Worm (Caenorhabditis elegans): Measurements from ENCODE around the gene F58H7.1.

The F58H7.1 gene

ce11 chrIV:957820-958219 is 22.2 kb upstream of the F58H7.1 start (continued):
- no peak for TF ChIP-seq mab-9 (GFP tag; IDR thresholded peaks at IDR 0.05)
- TF ChIP-seq nhr-84 (tag; optimal IDR thresholded peaks at IDR 0.05), result no peak
- TF ChIP-seq unc-30 (tag; optimal IDR thresholded peaks at IDR 0.05), result no peak
- TF ChIP-seq Y116A8C.19 (tag; optimal IDR thresholded peaks at IDR 0.05; ENCODE audit: borderline replicate concordance), result no peak
- TF ChIP-seq ceh-82 (tag; optimal IDR thresholded peaks at IDR 0.05), result peak in 2 of 3 experiments; percentile 3 to 22
- TF ChIP-seq unc-130 (tag; optimal IDR thresholded peaks at IDR 0.05), result peak; percentile 69
- no peak for TF ChIP-seq ets-5 (GFP tag; IDR thresholded peaks at IDR 0.05)
- TF ChIP-seq snpc-4 (tag; optimal IDR thresholded peaks at IDR 0.05), result peak; percentile 27
- TF ChIP-seq nhr-19 (GFP tag; conservative IDR thresholded peaks at IDR 0.05), result peak; percentile 79
- no peak for TF ChIP-seq mef-2 (tag; optimal IDR thresholded peaks at IDR 0.05)
- no peak for TF ChIP-seq nhr-12 (tag; optimal IDR thresholded peaks at IDR 0.05)
- TF ChIP-seq pax-3 (tag; optimal IDR thresholded peaks at IDR 0.05), result no peak
- peak; percentile 80 for TF ChIP-seq rnt-1 (tag; optimal IDR thresholded peaks at IDR 0.05)
- TF ChIP-seq ceh-63 (GFP tag; optimal IDR thresholded peaks at IDR 0.05), result no peak
- peak; percentile 73 for TF ChIP-seq blmp-1 (tag; optimal IDR thresholded peaks at IDR 0.05)
- TF ChIP-seq snu-23 (GFP tag; optimal IDR thresholded peaks at IDR 0.05), result peak; percentile 89
- TF ChIP-seq lsy-2 (tag; optimal IDR thresholded peaks at IDR 0.05), result peak; percentile 69 to 71
- no peak for TF ChIP-seq alr-1 (tag; optimal IDR thresholded peaks at IDR 0.05; ENCODE audit: borderline replicate concordance)
- TF ChIP-seq elt-2 (tag; optimal IDR thresholded peaks at IDR 0.05), result peak; percentile 46
- peak; percentile 64 to 65 for TF ChIP-seq efl-1 (optimal IDR thresholded peaks at IDR 0.05)
- TF ChIP-seq efl-1 (GFP tag; optimal IDR thresholded peaks at IDR 0.05 in 1 of 2), result peak; percentile 46 to 96
- TF ChIP-seq lir-3 (tag; optimal IDR thresholded peaks at IDR 0.05; ENCODE audit: poor library complexity), result no peak
- TF ChIP-seq nhr-47 (tag; optimal IDR thresholded peaks at IDR 0.05), result peak; percentile 68
- peak in 1 of 2 experiments; percentile 67 for TF ChIP-seq mdl-1 (tag; optimal IDR thresholded peaks at IDR 0.05)
- TF ChIP-seq nhr-76 (tag; optimal IDR thresholded peaks at IDR 0.05), result no peak
- TF ChIP-seq nhr-77 (tag; optimal IDR thresholded peaks at IDR 0.05), result peak; percentile 26
- TF ChIP-seq C16A3.4 (tag; optimal IDR thresholded peaks at IDR 0.05), result peak; percentile 39
- TF ChIP-seq lin-15B (tag; optimal IDR thresholded peaks at IDR 0.05), result no peak
- peak; percentile 85 for TF ChIP-seq dsc-1 (tag; optimal IDR thresholded peaks at IDR 0.05)
- peak; percentile 36 for TF ChIP-seq nhr-11 (tag; optimal IDR thresholded peaks at IDR 0.05)
- TF ChIP-seq efl-3 (GFP tag; optimal IDR thresholded peaks at IDR 0.05), result peak; percentile 27
- peak; percentile 41 to 59 (median 55) for TF ChIP-seq dpl-1 (GFP tag; optimal IDR thresholded peaks at IDR 0.05)
- TF ChIP-seq nhr-85 (tag), result peak; percentile 96
- TF ChIP-seq fkh-10 (GFP tag; optimal IDR thresholded peaks at IDR 0.05), result no peak
- TF ChIP-seq ama-1 (optimal IDR thresholded peaks at IDR 0.05), result no peak
- peak; percentile 42 for TF ChIP-seq xbp-1 (tag; optimal IDR thresholded peaks at IDR 0.05)
- TF ChIP-seq nhr-90 (tag; optimal IDR thresholded peaks at IDR 0.05; ENCODE audit: poor library complexity), result peak; percentile 79
- TF ChIP-seq ztf-4 (tag; optimal IDR thresholded peaks at IDR 0.05), result peak; percentile 70
- no peak for TF ChIP-seq aha-1 (tag; optimal IDR thresholded peaks at IDR 0.05)
- TF ChIP-seq aly-2 (tag; optimal IDR thresholded peaks at IDR 0.05), result no peak
- peak; percentile 7 for TF ChIP-seq hpl-2 (GFP tag; optimal IDR thresholded peaks at IDR 0.05)
- peak; percentile 8 for TF ChIP-seq vab-15 (tag; optimal IDR thresholded peaks at IDR 0.05)
- TF ChIP-seq ztf-11 (tag; optimal IDR thresholded peaks at IDR 0.05), result peak in 1 of 2 experiments; percentile 23
- peak; percentile 61 for TF ChIP-seq tbx-2 (tag; optimal IDR thresholded peaks at IDR 0.05)
- no peak for TF ChIP-seq lin-13 (GFP tag; optimal IDR thresholded peaks at IDR 0.05)
- peak; percentile 57 for TF ChIP-seq grh-1 (GFP tag; IDR thresholded peaks at IDR 0.05)
- TF ChIP-seq unc-62 (GFP tag; optimal IDR thresholded peaks at IDR 0.05), result no peak
- TF ChIP-seq sox-4 (tag; optimal IDR thresholded peaks at IDR 0.05), result no peak
- TF ChIP-seq nhr-71 (tag; optimal IDR thresholded peaks at IDR 0.05), result peak; percentile 92
- TF ChIP-seq isw-1 (GFP tag; IDR thresholded peaks at IDR 0.05), result no peak
- peak; percentile 4 for TF ChIP-seq skn-1 (tag; optimal IDR thresholded peaks at IDR 0.05)
- peak; percentile 58 for TF ChIP-seq lin-39 (tag; optimal IDR thresholded peaks at IDR 0.05)
- TF ChIP-seq F16B12.6 (tag; optimal IDR thresholded peaks at IDR 0.05), result no peak
- TF ChIP-seq pqm-1 (tag; optimal IDR thresholded peaks at IDR 0.05), result no peak
